Fruit fly (Drosophila melanogaster): ENCODE results near the gene CG17803.

- TF ChIP-seq CG8478 (optimal IDR thresholded peaks at IDR 0.05), result no peak
- no peak for TF ChIP-seq psq (optimal IDR thresholded peaks at IDR 0.05)
- TF ChIP-seq usp (GFP tag; optimal IDR thresholded peaks at IDR 0.05), result no peak
Observed at dm6 chr3R:17801264-17801663, at the start of gene CG17803.

All from whole organism.